Worm (Caenorhabditis elegans): ENCODE measurements around the gene T06C12.9.
"Not testable (repeated sequence)": the region's sequence is repeated elsewhere in the genome, so short reads cannot be mapped to it uniquely, and the experiment has no call there.

T06C12.9 gene

ce11 chrV:15850276-15850811 lies 35.5 kb downstream of the T06C12.9 start, which contains the start of gene srh-147:
Gene srh-147 (minus strand): TSS chrV:15850326.
- TF ChIP-seq tra-4 (tag; optimal IDR thresholded peaks at IDR 0.05); pes-1 (GFP tag; IDR thresholded peaks at IDR 0.05); ama-1 (optimal IDR thresholded peaks at IDR 0.05): not testable (repeated sequence)

ce11 chrV:15841095-15841494 lies 44.8 kb downstream of the T06C12.9 start, which contains the start of gene srh-149:
Gene srh-149 (minus strand): TSS chrV:15841195.
- no peak for TF ChIP-seq tra-4 (tag; optimal IDR thresholded peaks at IDR 0.05)
- no peak for TF ChIP-seq ets-7 (tag; optimal IDR thresholded peaks at IDR 0.05)
- TF ChIP-seq hmg-4 (GFP tag; optimal IDR thresholded peaks at IDR 0.05): no peak
- no peak for TF ChIP-seq flt-1 (GFP tag; IDR thresholded peaks at IDR 0.05)
- TF ChIP-seq ceh-13 (GFP tag; optimal IDR thresholded peaks at IDR 0.05): no peak
- TF ChIP-seq hnd-1 (tag; optimal IDR thresholded peaks at IDR 0.05): no peak
- no peak for TF ChIP-seq hmbx-1 (tag; optimal IDR thresholded peaks at IDR 0.05)
- TF ChIP-seq sea-1 (GFP tag; conservative IDR thresholded peaks at IDR 0.05): no peak
- no peak for TF ChIP-seq tbx-37 (GFP tag; conservative IDR thresholded peaks at IDR 0.05)
- TF ChIP-seq pes-1 (GFP tag; IDR thresholded peaks at IDR 0.05): no peak
- TF ChIP-seq B0310.2 (tag; optimal IDR thresholded peaks at IDR 0.05): no peak
